Fruit fly (Drosophila melanogaster) whole organism, embryonic: ENCODE data around the gene CG31259.

Source experiments
- CG14710 ChIP-seq: fragments of 200-800 bp; sonication (Bioruptor generic); optimal IDR thresholded peaks from 3 replicates; lab custom pipeline; 2019; ENCODE audit warnings: missing biosample characterization, mild to moderate bottlenecking, missing genetic modification characterization, moderate library complexity
- CG7839 ChIP-seq: fragments of 200-800 bp; sonication (Bioruptor generic); optimal IDR thresholded peaks from 3 replicates; lab custom pipeline; 2018; ENCODE audit warnings: missing biosample characterization, mild to moderate bottlenecking, missing genetic modification characterization, moderate library complexity
- CG8281 ChIP-seq: fragments of 200-800 bp; sonication (Bioruptor generic); optimal IDR thresholded peaks from 2 replicates; lab custom pipeline; 2018; ENCODE audit warnings: missing biosample characterization, mild to moderate bottlenecking, missing genetic modification characterization, moderate library complexity
- Oli ChIP-seq: fragments of 200-800 bp; sonication (Bioruptor generic); optimal IDR thresholded peaks from 2 replicates; lab custom pipeline; 2018; ENCODE audit warnings: missing biosample characterization, mild to moderate bottlenecking, missing genetic modification characterization, moderate library complexity
- Xrp1 ChIP-seq: fragments of 200-800 bp; sonication (Bioruptor generic); IDR thresholded peaks from 2 replicates; pipeline ENCODE4 v1.3.6; 2022; ENCODE audit warnings: missing biosample characterization, missing genetic modification characterization
- hth ChIP-seq: fragments of >200 bp; optimal IDR thresholded peaks from 2 replicates; lab custom pipeline; 2017; ENCODE audit warnings: inconsistent platforms
- row ChIP-seq: fragments of 200-800 bp; sonication (Bioruptor generic); IDR thresholded peaks from 3 replicates; pipeline ENCODE4 v1.3.6; 2022; ENCODE audit warnings: missing biosample characterization, missing genetic modification characterization
- schlank ChIP-seq: fragments of 200-800 bp; sonication (Bioruptor generic); optimal IDR thresholded peaks from 2 replicates; lab custom pipeline; 2018; ENCODE audit warnings: missing biosample characterization, mild to moderate bottlenecking, missing genetic modification characterization

dm6 chr3R:8528862-8529261, 5.1 kb downstream of the CG31259 start, which contains the start of gene CG11741:
- TF ChIP-seq CG7839 (tag; lab: Kevin White, UChicago) (no peak), hth (lab: Kevin White, UChicago) (no peak), CG8281 (no peak), row (no peak), Xrp1 (GFP tag; lab: Robert Waterston, UW) (no peak), CG14710 (no peak), Oli (tag; lab: Kevin White, UChicago) (no peak), schlank (tag; lab: Kevin White, UChicago) (no peak)
